Fruit fly (Drosophila melanogaster) whole organism, embryonic: ENCODE data around the gene ftz-f1.

ENCODE experiments used
- B-H2 ChIP-seq: fragments of 200-800 bp; sonication (Bioruptor generic); optimal IDR thresholded peaks from 2 replicates; lab custom pipeline; 2018; ENCODE audit warnings: missing biosample characterization, mild to moderate bottlenecking, missing genetic modification characterization
- CG1024 ChIP-seq: fragments of 200-800 bp; sonication (Bioruptor generic); IDR thresholded peaks from 2 replicates; pipeline ENCODE4 v1.3.6; 2022; ENCODE audit warnings: missing biosample characterization, missing genetic modification characterization
- CG10979 ChIP-seq: fragments of 200-800 bp; sonication (Bioruptor generic); optimal IDR thresholded peaks from 2 replicates; lab custom pipeline; 2018; ENCODE audit warnings: missing biosample characterization, mild to moderate bottlenecking, missing genetic modification characterization, moderate library complexity
- CG11085 ChIP-seq: fragments of 200-800 bp; sonication (Bioruptor generic); IDR thresholded peaks from 2 replicates; pipeline ENCODE4 v1.3.6; 2022; ENCODE audit warnings: missing biosample characterization, missing genetic modification characterization
- CG11723 ChIP-seq: fragments of 200-800 bp; sonication (Bioruptor generic); optimal IDR thresholded peaks from 2 replicates; lab custom pipeline; 2017; ENCODE audit warnings: missing biosample characterization, mild to moderate bottlenecking, missing genetic modification characterization
- CG14710 ChIP-seq: fragments of 200-800 bp; sonication (Bioruptor generic); optimal IDR thresholded peaks from 3 replicates; lab custom pipeline; 2019; ENCODE audit warnings: missing biosample characterization, mild to moderate bottlenecking, missing genetic modification characterization, moderate library complexity
- CG17385 ChIP-seq: fragments of 200-800 bp; sonication (Bioruptor generic); optimal IDR thresholded peaks from 3 replicates; lab custom pipeline; 2018; ENCODE audit warnings: missing biosample characterization, mild to moderate bottlenecking, missing genetic modification characterization
- CG17912 ChIP-seq: fragments of 200-800 bp; sonication (Bioruptor generic); optimal IDR thresholded peaks from 2 replicates; lab custom pipeline; 2018; ENCODE audit warnings: missing biosample characterization, mild to moderate bottlenecking, missing genetic modification characterization
- CG18011 ChIP-seq: fragments of 200-800 bp; sonication (Bioruptor generic); optimal IDR thresholded peaks from 2 replicates; lab custom pipeline; 2017; ENCODE audit warnings: missing biosample characterization, missing genetic modification characterization, mild to moderate bottlenecking, moderate library complexity, missing genotype
- CG2116 ChIP-seq: fragments of 200-800 bp; sonication (Bioruptor generic); optimal IDR thresholded peaks from 3 replicates; lab custom pipeline; 2018; ENCODE audit warnings: missing biosample characterization, mild to moderate bottlenecking, missing genetic modification characterization
- CG30403 ChIP-seq: fragments of 200-800 bp; sonication (Bioruptor generic); optimal IDR thresholded peaks from 3 replicates; lab custom pipeline; 2016; ENCODE audit warnings: missing biosample characterization, missing genetic modification characterization
- CG31441 ChIP-seq: fragments of 200-800 bp; sonication (Bioruptor generic); IDR thresholded peaks from 2 replicates; pipeline ENCODE4 v1.3.6; 2022; ENCODE audit warnings: missing biosample characterization, missing genetic modification characterization
- CG32767 ChIP-seq: fragments of 200-800 bp; sonication (Bioruptor generic); IDR thresholded peaks from 2 replicates; pipeline ENCODE4 v1.3.6; 2022; ENCODE audit warnings: missing biosample characterization, missing genetic modification characterization
- CG34224 ChIP-seq: fragments of 200-800 bp; sonication (Bioruptor generic); IDR thresholded peaks from 3 replicates; pipeline ENCODE4 v1.3.6; 2022; ENCODE audit warnings: missing biosample characterization, missing genetic modification characterization; ENCODE audit not compliant: partially characterized antibody
- CG3995 ChIP-seq: fragments of 200-800 bp; sonication (Bioruptor generic); optimal IDR thresholded peaks from 3 replicates; lab custom pipeline; 2016; ENCODE audit warnings: missing biosample characterization, missing genetic modification characterization
- CG4820 ChIP-seq: fragments of 200-800 bp; sonication (Bioruptor generic); optimal IDR thresholded peaks from 3 replicates; lab custom pipeline; 2016; ENCODE audit warnings: missing biosample characterization, missing genetic modification characterization
- CG4854 ChIP-seq: fragments of 200-800 bp; sonication (Bioruptor generic); optimal IDR thresholded peaks from 2 replicates; lab custom pipeline; 2016; ENCODE audit warnings: missing biosample characterization, missing genetic modification characterization, inconsistent platforms
- CG5245 ChIP-seq: fragments of 200-800 bp; sonication (Bioruptor generic); optimal IDR thresholded peaks from 3 replicates; lab custom pipeline; 2016; ENCODE audit warnings: missing biosample characterization, missing genetic modification characterization
- CG9215 ChIP-seq: fragments of 200-800 bp; sonication (Bioruptor generic); IDR thresholded peaks from 2 replicates; pipeline ENCODE4 v1.3.6; 2022; ENCODE audit warnings: missing biosample characterization, missing genetic modification characterization
- CG9609 ChIP-seq: fragments of 200-800 bp; sonication (Bioruptor generic); optimal IDR thresholded peaks from 3 replicates; lab custom pipeline; 2016; ENCODE audit warnings: missing biosample characterization, missing genetic modification characterization
- Doc3 ChIP-seq: fragments of 200-800 bp; sonication (Bioruptor generic); IDR thresholded peaks from 3 replicates; pipeline ENCODE4 v1.3.6; 2022; ENCODE audit warnings: missing biosample characterization, missing genetic modification characterization; ENCODE audit not compliant: partially characterized antibody
- E2f1 ChIP-seq: fragments of 200-800 bp; sonication (Bioruptor generic); IDR thresholded peaks from 2 replicates; pipeline ENCODE4 v1.3.6; 2022; ENCODE audit warnings: missing biosample characterization, missing genetic modification characterization
- Ets97D ChIP-seq: fragments of 200-800 bp; sonication (Bioruptor generic); optimal IDR thresholded peaks from 3 replicates; lab custom pipeline; 2016; ENCODE audit warnings: missing biosample characterization, missing genetic modification characterization
- HLH4C ChIP-seq: fragments of 200-800 bp; sonication (Bioruptor generic); IDR thresholded peaks from 3 replicates; pipeline ENCODE4 v1.3.6; 2022; ENCODE audit warnings: missing biosample characterization, missing genetic modification characterization; ENCODE audit not compliant: partially characterized antibody
- HLH54F ChIP-seq: fragments of 200-800 bp; sonication (Bioruptor generic); optimal IDR thresholded peaks from 3 replicates; lab custom pipeline; 2016; ENCODE audit warnings: missing biosample characterization, missing genetic modification characterization
- Kr ChIP-seq: fragments of 200-800 bp; sonication (Bioruptor generic); optimal IDR thresholded peaks from 2 replicates; lab custom pipeline; 2017; ENCODE audit warnings: missing biosample characterization, mild to moderate bottlenecking, missing genetic modification characterization
- Med ChIP-seq: fragments of 200-800 bp; sonication (Bioruptor generic); peaks from one replicate; lab custom pipeline; 2016; ENCODE audit warnings: missing biosample characterization, missing genetic modification characterization, mild to moderate bottlenecking, inconsistent platforms, moderate library complexity
- Nf-YC ChIP-seq: fragments of 200-800 bp; optimal IDR thresholded peaks from 3 replicates; lab custom pipeline; 2019; ENCODE audit warnings: missing biosample characterization, mild to moderate bottlenecking, missing genetic modification characterization, moderate library complexity
- Spps ChIP-seq: fragments of 200-800 bp; sonication (Bioruptor generic); optimal IDR thresholded peaks from 2 replicates; lab custom pipeline; 2018; ENCODE audit warnings: missing biosample characterization, mild to moderate bottlenecking, missing genetic modification characterization
- Sry-β ChIP-seq: fragments of 200-800 bp; sonication (Bioruptor generic); optimal IDR thresholded peaks from 2 replicates; lab custom pipeline; 2018; ENCODE audit warnings: missing biosample characterization, mild to moderate bottlenecking, missing genetic modification characterization, moderate library complexity
- abd-A ChIP-seq: fragments of 200-800 bp; sonication (Bioruptor generic); optimal IDR thresholded peaks from 3 replicates; lab custom pipeline; 2019; ENCODE audit warnings: missing biosample characterization, mild to moderate bottlenecking, missing genetic modification characterization, moderate library complexity
- ap ChIP-seq: fragments of 200-800 bp; sonication (Bioruptor generic); IDR thresholded peaks from 2 replicates; pipeline ENCODE4 v1.3.6; 2022; ENCODE audit warnings: missing biosample characterization, missing genetic modification characterization
- ato ChIP-seq: fragments of 200-800 bp; sonication (Bioruptor generic); IDR thresholded peaks from 2 replicates; pipeline ENCODE4 v1.3.6; 2022; ENCODE audit warnings: missing biosample characterization, missing genetic modification characterization; ENCODE audit not compliant: partially characterized antibody
- cg ChIP-seq: fragments of 200-800 bp; sonication (Bioruptor generic); optimal IDR thresholded peaks from 3 replicates; lab custom pipeline; 2019; ENCODE audit warnings: missing biosample characterization, mild to moderate bottlenecking, missing genetic modification characterization, moderate library complexity
- chn ChIP-seq: fragments of 200-800 bp; sonication (Bioruptor generic); optimal IDR thresholded peaks from 2 replicates; lab custom pipeline; 2016; ENCODE audit warnings: missing biosample characterization, missing genetic modification characterization
- esg ChIP-seq: fragments of 200-800 bp; sonication (Bioruptor generic); conservative IDR thresholded peaks from 2 replicates; pipeline ENCODE4 v1.3.6; 2022; ENCODE audit warnings: missing biosample characterization, missing genetic modification characterization
- fd3F ChIP-seq: fragments of 200-800 bp; sonication (Bioruptor generic); optimal IDR thresholded peaks from 2 replicates; lab custom pipeline; 2018; ENCODE audit warnings: missing biosample characterization, mild to moderate bottlenecking, missing genetic modification characterization, moderate library complexity
- hth ChIP-seq: fragments of >200 bp; optimal IDR thresholded peaks from 2 replicates; lab custom pipeline; 2017; ENCODE audit warnings: inconsistent platforms
- peb ChIP-seq: fragments of 200-800 bp; sonication (Bioruptor generic); IDR thresholded peaks from 2 replicates; pipeline ENCODE4 v1.3.6; 2022; ENCODE audit warnings: missing biosample characterization, missing genetic modification characterization
- pho ChIP-seq: fragments of 200-800 bp; sonication (Bioruptor generic); optimal IDR thresholded peaks from 2 replicates; lab custom pipeline; 2016; ENCODE audit warnings: missing biosample characterization, missing genetic modification characterization
- phol ChIP-seq: fragments of 200-800 bp; sonication (Bioruptor generic); optimal IDR thresholded peaks from 3 replicates; lab custom pipeline; 2018; ENCODE audit warnings: missing biosample characterization, mild to moderate bottlenecking, missing genetic modification characterization, moderate library complexity
- pita ChIP-seq: fragments of 200-800 bp; sonication (Bioruptor generic); optimal IDR thresholded peaks from 2 replicates; lab custom pipeline; 2017; ENCODE audit warnings: missing biosample characterization, mild to moderate bottlenecking, missing genetic modification characterization
- prd ChIP-seq, 3 experiments: fragments of >200 bp in 2 of 3; fragments of 200-800 bp in 1 of 3; sonication (Bioruptor generic) in 1 of 3; optimal IDR thresholded peaks in 2 of 3; IDR thresholded peaks in 1 of 3; 2 replicates in 2 of 3; 3 replicates in 1 of 3; pipeline versions ENCODE4 v1.3.6 to Lab custom; 2017 to 2022; ENCODE audit warnings: missing biosample characterization in 1 of 3, missing genetic modification characterization in 1 of 3
- repo ChIP-seq: fragments of 200-800 bp; sonication (Bioruptor generic); optimal IDR thresholded peaks from 2 replicates; lab custom pipeline; 2016; ENCODE audit warnings: missing biosample characterization, missing genetic modification characterization
- sc ChIP-seq, 3 experiments: fragments of >200 bp in 2 of 3; fragments of 200-800 bp in 1 of 3; sonication (Bioruptor generic) in 1 of 3; optimal IDR thresholded peaks; 2 replicates in 2 of 3; 3 replicates in 1 of 3; lab custom pipeline; 2017; ENCODE audit warnings: mild to moderate bottlenecking in 1 of 3, missing biosample characterization in 1 of 3, missing genetic modification characterization in 1 of 3, missing genetic modification reagents in 1 of 3
- sima ChIP-seq: fragments of 200-800 bp; sonication (Bioruptor generic); optimal IDR thresholded peaks from 2 replicates; lab custom pipeline; 2016; ENCODE audit warnings: missing biosample characterization, missing genetic modification characterization
- tgo ChIP-seq: fragments of 200-800 bp; sonication (Bioruptor generic); IDR thresholded peaks from 3 replicates; pipeline ENCODE4 v1.3.6; 2022; ENCODE audit warnings: missing biosample characterization, missing genetic modification characterization
- zfh1 ChIP-seq: fragments of 200-800 bp; sonication (Bioruptor generic); IDR thresholded peaks from 3 replicates; pipeline ENCODE4 v1.3.6; 2022; ENCODE audit warnings: missing biosample characterization, missing genetic modification characterization

ftz-f1 gene

DNA sequence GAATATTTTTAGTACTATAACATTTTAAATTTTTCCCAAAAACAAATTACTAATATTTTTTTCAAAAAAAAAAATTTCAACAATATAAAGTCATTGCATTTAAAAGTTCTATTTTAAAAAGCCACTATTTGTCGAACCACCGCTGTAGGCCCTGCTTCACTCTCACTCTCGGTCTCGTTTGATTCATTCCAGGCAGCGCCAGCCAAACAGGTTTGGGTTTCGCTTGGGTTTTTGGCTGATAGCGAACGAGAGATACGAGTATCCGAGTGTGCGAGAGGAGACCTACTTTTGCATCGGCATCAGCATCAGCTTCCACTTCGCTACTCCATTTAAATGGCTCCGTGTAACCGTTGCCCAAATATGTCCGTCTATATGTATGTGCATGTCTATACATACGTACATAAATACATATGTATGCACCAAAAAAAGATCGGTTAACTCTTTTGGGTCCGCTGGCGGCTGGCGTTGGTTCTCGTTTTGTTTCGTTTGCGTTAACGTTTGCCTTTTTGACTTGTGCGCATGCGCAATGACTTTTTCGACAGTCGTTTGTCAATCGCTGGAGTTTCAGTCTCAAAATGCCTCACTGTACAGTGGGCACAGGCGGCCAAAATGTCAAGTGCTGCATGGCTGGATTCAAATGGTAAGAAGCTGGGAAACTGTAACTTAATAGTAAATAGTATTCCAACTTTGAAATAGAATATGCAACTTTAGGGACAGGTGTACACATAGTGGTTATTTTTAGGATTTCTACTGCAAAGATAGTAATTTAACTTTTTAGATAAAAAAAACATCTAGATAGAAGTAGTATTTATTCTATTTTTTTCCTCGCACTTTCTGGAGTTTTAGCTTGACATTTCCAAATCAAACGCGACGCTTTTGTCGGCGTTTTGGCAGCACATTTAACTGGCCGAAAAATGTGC, 32.1 kb downstream of the ftz-f1 start (continued):
- TF ChIP-seq CG9215 (GFP tag; lab: Robert Waterston, UW) (no peak), CG32767 (GFP tag; lab: Robert Waterston, UW) (peak; percentile 67; the same call in 1 of the 2 replicates), phol (peak; percentile 79), HLH54F (peak; percentile 30), esg (GFP tag; lab: Robert Waterston, UW) (peak; percentile 62), CG10979 (tag; lab: Kevin White, UChicago) (peak; percentile 41), CG4854 (GFP tag; lab: Kevin White, UChicago) (peak; percentile 29), ato (no peak), CG17385 (GFP tag; lab: Kevin White, UChicago) (peak; percentile 76), CG11085 (no peak), CG5245 (GFP tag; lab: Kevin White, UChicago) (peak; percentile 41), tgo (GFP tag; lab: Robert Waterston, UW) (peak; percentile 86), peb (peak; percentile 60; the same call in 1 of the 2 replicates), fd3F (GFP tag; lab: Kevin White, UChicago) (peak; percentile 84), CG18011 (peak; percentile 48), CG34224 (GFP tag; lab: Robert Waterston, UW) (no peak), CG3995 (GFP tag; lab: Kevin White, UChicago) (no peak), CG4820 (GFP tag; lab: Kevin White, UChicago) (peak; percentile 49), hth (lab: Kevin White, UChicago) (no peak), B-H2 (GFP tag; lab: Kevin White, UChicago) (no peak), Kr (GFP tag; lab: Kevin White, UChicago) (no peak), ap (GFP tag; lab: Robert Waterston, UW) (peak; percentile 74), Doc3 (GFP tag; lab: Robert Waterston, UW) (no peak), Med (peak; percentile 89), CG30403 (peak; percentile 80), CG9609 (GFP tag; lab: Kevin White, UChicago) (peak; percentile 33), Ets97D (GFP tag; lab: Kevin White, UChicago) (no peak), CG17912 (GFP tag; lab: Kevin White, UChicago) (no peak), sc (optimal IDR thresholded peaks at IDR 0.05; lab: Kevin White, UChicago) (no peak), sc (GFP tag; optimal IDR thresholded peaks at IDR 0.05; lab: Kevin White, UChicago) (peak; percentile 5), repo (no peak), CG2116 (GFP tag; lab: Kevin White, UChicago) (peak; percentile 17), pita (GFP tag; lab: Kevin White, UChicago) (no peak), sima (GFP tag; lab: Kevin White, UChicago) (no peak), HLH4C (GFP tag; lab: Robert Waterston, UW) (no peak), CG14710 (no peak), E2f1 (GFP tag; lab: Robert Waterston, UW) (peak; percentile 65), abd-A (tag; lab: Kevin White, UChicago) (no peak), chn (GFP tag; lab: Kevin White, UChicago) (peak; percentile 47), prd (optimal IDR thresholded peaks at IDR 0.05; lab: Kevin White, UChicago) (no peak), prd (GFP tag; IDR thresholded peaks at IDR 0.05; lab: Robert Waterston, UW) (peak; percentile 68), zfh1 (GFP tag; lab: Robert Waterston, UW) (peak; percentile 67; the same call in 2 of the 3 replicates), CG31441 (peak; percentile 78), Sry-β (GFP tag; lab: Kevin White, UChicago) (no peak), cg (GFP tag; lab: Kevin White, UChicago) (peak; percentile 50), pho (GFP tag; lab: Kevin White, UChicago) (peak; percentile 40), CG11723 (peak; percentile 42), Spps (tag; lab: Kevin White, UChicago) (no peak), CG1024 (GFP tag; lab: Robert Waterston, UW) (no peak), Nf-YC (tag; lab: Kevin White, UChicago) (peak; percentile 44)
